Worm (Caenorhabditis elegans) whole organism, young adult: Measurements from ENCODE around the gene pbs-3.

Experiments
- F52B5.7 ChIP-seq: sonication (generic microtip); optimal IDR thresholded peaks from 2 replicates; lab custom pipeline; 2016; ENCODE audit warnings: mild to moderate bottlenecking, missing genetic modification characterization, missing compliant biosample characterization
- T07F8.4 ChIP-seq: sonication (generic microtip); optimal IDR thresholded peaks from 2 replicates; lab custom pipeline; 2016; ENCODE audit warnings: mild to moderate bottlenecking, missing genetic modification characterization, moderate library complexity, missing compliant biosample characterization
- Y53F4B.3 ChIP-seq: fragments of 200-800 bp; sonication (Bioruptor generic); IDR thresholded peaks from 2 replicates; pipeline ENCODE4 v1.3.6; 2022; ENCODE audit warnings: missing genetic modification reagents, missing genetic modification characterization, missing compliant biosample characterization
- ets-4 ChIP-seq: fragments of 200-800 bp; sonication (Bioruptor generic); optimal IDR thresholded peaks from 2 replicates; lab custom pipeline; 2018; ENCODE audit warnings: mild to moderate bottlenecking, missing genetic modification characterization, missing compliant biosample characterization
- hsf-1 ChIP-seq: fragments of 200-800 bp; sonication (Bioruptor generic); IDR thresholded peaks from 2 replicates; pipeline ENCODE4 v1.3.6; 2022; ENCODE audit warnings: missing genetic modification reagents, missing genetic modification characterization, missing compliant biosample characterization
- unc-62 ChIP-seq: fragments of 150-350 bp; optimal IDR thresholded peaks from 2 replicates; lab custom pipeline; 2014; ENCODE audit warnings: missing biosample characterization, missing genetic modification reagents, missing genetic modification characterization
- zim-3 ChIP-seq: sonication (generic microtip); optimal IDR thresholded peaks from 2 replicates; lab custom pipeline; 2017; ENCODE audit warnings: mild to moderate bottlenecking, missing genetic modification characterization, moderate library complexity, missing compliant biosample characterization

DNA sequence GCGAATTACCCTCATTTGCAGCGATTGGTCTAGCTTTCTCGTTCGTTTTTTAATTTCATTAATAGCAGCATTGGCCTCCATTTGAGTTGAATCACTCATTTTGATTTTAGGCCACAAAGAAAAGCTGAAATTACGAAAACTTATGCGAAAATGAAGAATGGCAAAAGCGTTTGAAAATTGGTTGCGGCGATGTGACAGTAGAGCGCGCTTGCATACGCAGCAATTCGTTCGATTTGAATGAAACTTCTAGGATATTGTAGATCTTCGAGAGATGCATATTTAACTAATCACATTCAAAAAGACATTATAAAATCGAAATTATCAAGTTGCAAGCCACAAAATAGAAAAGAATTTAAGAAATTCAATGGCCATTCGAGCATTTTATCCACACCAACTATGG lies 4.5 kb upstream of the pbs-3 start, which contains the start of gene ulp-2:
- TF ChIP-seq T07F8.4 (tag; lab: Kevin White, UChicago) (no peak), hsf-1 (GFP tag; lab: Robert Waterston, UW) (no peak), Y53F4B.3 (no peak), unc-62 (GFP tag; lab: Kevin White, UChicago) (no peak), F52B5.7 (no peak), zim-3 (tag; lab: Kevin White, UChicago) (no peak), ets-4 (no peak)
